Fruit fly (Drosophila melanogaster) whole organism, embryonic: ENCODE measurements around the gene CG14839.
A peak's percentile ranks its signal among the peaks of the same experiment; 100 is the strongest.

Source experiments
- Ada2b ChIP-seq: fragments of 200-800 bp; sonication (Bioruptor generic); IDR thresholded peaks from 2 replicates; pipeline ENCODE4 v1.3.6; 2022; ENCODE audit warnings: missing biosample characterization, missing genetic modification characterization
- Atf-2 ChIP-seq: fragments of 200-800 bp; sonication (Bioruptor generic); optimal IDR thresholded peaks from 2 replicates; lab custom pipeline; 2016; ENCODE audit warnings: missing biosample characterization, missing genetic modification characterization
- CG10274 ChIP-seq: fragments of 200-800 bp; sonication (Bioruptor generic); optimal IDR thresholded peaks from 3 replicates; lab custom pipeline; 2017; ENCODE audit warnings: missing biosample characterization, mild to moderate bottlenecking, missing genetic modification characterization
- CG10654 ChIP-seq: fragments of 200-800 bp; sonication (Bioruptor generic); optimal IDR thresholded peaks from 2 replicates; lab custom pipeline; 2016; ENCODE audit warnings: missing biosample characterization, missing genetic modification characterization
- CG10959 ChIP-seq: fragments of 200-800 bp; sonication (Bioruptor generic); IDR thresholded peaks from 2 replicates; pipeline ENCODE4 v1.3.6; 2022; ENCODE audit warnings: missing biosample characterization, missing genetic modification characterization
- CG11093 ChIP-seq: fragments of 200-800 bp; sonication (Bioruptor generic); IDR thresholded peaks from 3 replicates; pipeline ENCODE4 v1.3.6; 2022; ENCODE audit warnings: missing biosample characterization, missing genetic modification characterization
- CG12659 ChIP-seq: fragments of 200-800 bp; sonication (Bioruptor generic); optimal IDR thresholded peaks from 3 replicates; lab custom pipeline; 2017; ENCODE audit warnings: mild to moderate bottlenecking, missing biosample characterization, missing genetic modification reagents, missing genetic modification characterization
- CG13123 ChIP-seq: fragments of 200-800 bp; sonication (Bioruptor generic); optimal IDR thresholded peaks from 2 replicates; lab custom pipeline; 2016; ENCODE audit warnings: missing biosample characterization, missing genetic modification characterization
- CG13894 ChIP-seq: fragments of 200-800 bp; sonication (Bioruptor generic); optimal IDR thresholded peaks from 3 replicates; lab custom pipeline; 2018; ENCODE audit warnings: missing biosample characterization, mild to moderate bottlenecking, missing genetic modification characterization, moderate library complexity
- CG14014 ChIP-seq: fragments of 200-800 bp; sonication (Bioruptor generic); IDR thresholded peaks from 2 replicates; pipeline ENCODE4 v1.3.6; 2022; ENCODE audit warnings: missing biosample characterization, missing genetic modification characterization
- CG16815 ChIP-seq: fragments of 200-800 bp; sonication (Bioruptor generic); optimal IDR thresholded peaks from 3 replicates; lab custom pipeline; 2017; ENCODE audit warnings: missing biosample characterization, mild to moderate bottlenecking, missing genetic modification characterization
- CG16863 ChIP-seq: fragments of 200-800 bp; sonication (Bioruptor generic); optimal IDR thresholded peaks from 3 replicates; lab custom pipeline; 2016; ENCODE audit warnings: missing biosample characterization, missing genetic modification characterization
- CG3065 ChIP-seq: fragments of 200-800 bp; sonication (Bioruptor generic); optimal IDR thresholded peaks from 2 replicates; lab custom pipeline; 2016; ENCODE audit warnings: missing biosample characterization, missing genetic modification characterization
- CG4328 ChIP-seq: fragments of 200-800 bp; sonication (Bioruptor generic); optimal IDR thresholded peaks from 3 replicates; lab custom pipeline; 2017; ENCODE audit warnings: missing biosample characterization, missing genetic modification reagents, missing genetic modification characterization
- CG43689 ChIP-seq: fragments of 200-800 bp; sonication (Bioruptor generic); IDR thresholded peaks from 2 replicates; pipeline ENCODE4 v1.3.6; 2022; ENCODE audit warnings: missing biosample characterization, missing genetic modification characterization
- CG6791 ChIP-seq: fragments of 200-800 bp; sonication (Bioruptor generic); IDR thresholded peaks from 3 replicates; pipeline ENCODE4 v1.3.6; 2022; ENCODE audit warnings: missing biosample characterization, missing genetic modification characterization; ENCODE audit not compliant: partially characterized antibody
- CG8290 ChIP-seq, 3 experiments: fragments of 200-800 bp; sonication (Bioruptor generic); optimal IDR thresholded peaks; 2 replicates each; lab custom pipeline; 2016 to 2019; ENCODE audit warnings: missing biosample characterization in 3 of 3, missing genetic modification characterization in 3 of 3, mild to moderate bottlenecking in 2 of 3, moderate library complexity in 1 of 3
- CG9797 ChIP-seq: fragments of 200-800 bp; sonication (Bioruptor generic); optimal IDR thresholded peaks from 3 replicates; lab custom pipeline; 2018; ENCODE audit warnings: missing biosample characterization, mild to moderate bottlenecking, missing genetic modification characterization
- Dll ChIP-seq: fragments of 200-800 bp; sonication (Bioruptor generic); IDR thresholded peaks from 4 replicates; pipeline ENCODE4 v1.3.6; 2022; ENCODE audit warnings: missing biosample characterization, missing genetic modification characterization; ENCODE audit not compliant: partially characterized antibody
- Ets65A ChIP-seq: fragments of 200-800 bp; sonication (Bioruptor generic); peaks from one replicate; lab custom pipeline; 2016; ENCODE audit warnings: missing biosample characterization, missing genetic modification characterization
- HLH4C ChIP-seq: fragments of 200-800 bp; sonication (Bioruptor generic); IDR thresholded peaks from 3 replicates; pipeline ENCODE4 v1.3.6; 2022; ENCODE audit warnings: missing biosample characterization, missing genetic modification characterization; ENCODE audit not compliant: partially characterized antibody
- HLHmδ ChIP-seq: fragments of 200-800 bp; sonication (Bioruptor generic); optimal IDR thresholded peaks from 2 replicates; lab custom pipeline; 2018; ENCODE audit warnings: missing biosample characterization, mild to moderate bottlenecking, missing genetic modification characterization, moderate library complexity
- Hand ChIP-seq: fragments of 200-800 bp; sonication (Bioruptor generic); optimal IDR thresholded peaks from 2 replicates; lab custom pipeline; 2017; ENCODE audit warnings: mild to moderate bottlenecking, missing biosample characterization, missing genetic modification reagents, missing genetic modification characterization
- Hmx ChIP-seq: fragments of 200-800 bp; sonication (Bioruptor generic); optimal IDR thresholded peaks from 2 replicates; lab custom pipeline; 2016; ENCODE audit warnings: missing biosample characterization, missing genetic modification characterization
- Lhr ChIP-seq: fragments of 200-800 bp; sonication (Bioruptor generic); optimal IDR thresholded peaks from 3 replicates; lab custom pipeline; 2017; ENCODE audit warnings: mild to moderate bottlenecking, missing biosample characterization, missing genetic modification reagents, missing genetic modification characterization
- Lim3 ChIP-seq: fragments of 200-800 bp; sonication (Bioruptor generic); IDR thresholded peaks from 2 replicates; pipeline ENCODE4 v1.3.6; 2022; ENCODE audit warnings: missing biosample characterization, missing genetic modification characterization
- NC2α ChIP-seq: fragments of 200-800 bp; sonication (Bioruptor generic); optimal IDR thresholded peaks from 2 replicates; lab custom pipeline; 2016; ENCODE audit warnings: missing biosample characterization, missing genetic modification characterization
- Nf-YA ChIP-seq: fragments of 200-800 bp; sonication (Bioruptor generic); IDR thresholded peaks from 2 replicates; pipeline ENCODE4 v1.3.6; 2022; ENCODE audit warnings: missing biosample characterization, missing genetic modification characterization
- Nf-YB ChIP-seq: fragments of 200-800 bp; sonication (Bioruptor generic); optimal IDR thresholded peaks from 3 replicates; lab custom pipeline; 2019; ENCODE audit warnings: missing biosample characterization, mild to moderate bottlenecking, missing genetic modification characterization, moderate library complexity
- Optix ChIP-seq: fragments of 200-800 bp; sonication (Bioruptor generic); IDR thresholded peaks from 3 replicates; pipeline ENCODE4 v1.3.6; 2022; ENCODE audit warnings: missing biosample characterization, missing genetic modification characterization
- Rfx ChIP-seq: fragments of 200-800 bp; sonication (Bioruptor generic); IDR thresholded peaks from 2 replicates; pipeline ENCODE4 v1.3.6; 2022; ENCODE audit warnings: missing biosample characterization, missing genetic modification characterization
- Scr ChIP-seq: fragments of 200-800 bp; sonication (Bioruptor generic); IDR thresholded peaks from 2 replicates; pipeline ENCODE4 v1.3.6; 2022; ENCODE audit warnings: missing biosample characterization, missing genetic modification characterization; ENCODE audit not compliant: partially characterized antibody
- Side ChIP-seq: fragments of 200-800 bp; sonication (Bioruptor generic); optimal IDR thresholded peaks from 2 replicates; lab custom pipeline; 2016; ENCODE audit warnings: missing biosample characterization, missing genetic modification characterization
- TFAM ChIP-seq: fragments of 200-800 bp; sonication (Bioruptor generic); optimal IDR thresholded peaks from 2 replicates; lab custom pipeline; 2017; ENCODE audit warnings: missing biosample characterization, missing genetic modification characterization, inconsistent platforms
- ac ChIP-seq: fragments of 200-800 bp; sonication (Bioruptor generic); optimal IDR thresholded peaks from 3 replicates; lab custom pipeline; 2017; ENCODE audit warnings: missing biosample characterization, mild to moderate bottlenecking, missing genetic modification characterization
- ara ChIP-seq: fragments of 200-800 bp; sonication (Bioruptor generic); IDR thresholded peaks from 2 replicates; pipeline ENCODE4 v1.3.6; 2022; ENCODE audit warnings: missing biosample characterization, missing genetic modification characterization
- br ChIP-seq: fragments of >200 bp; optimal IDR thresholded peaks from 2 replicates; lab custom pipeline; 2017
- cad ChIP-seq: fragments of >200 bp; optimal IDR thresholded peaks from 2 replicates; lab custom pipeline; 2017; ENCODE audit warnings: missing biosample characterization, missing genetic modification characterization
- crp ChIP-seq, 2 experiments: fragments of 200-800 bp; sonication (Bioruptor generic); optimal IDR thresholded peaks; 2 replicates in 1 of 2; 3 replicates in 1 of 2; lab custom pipeline; 2017; ENCODE audit warnings: missing biosample characterization in 2 of 2, missing genetic modification characterization in 2 of 2, mild to moderate bottlenecking in 1 of 2, moderate library complexity in 1 of 2
- fd96Cb ChIP-seq: fragments of 200-800 bp; sonication (Bioruptor generic); optimal IDR thresholded peaks from 2 replicates; lab custom pipeline; 2018; ENCODE audit warnings: missing biosample characterization, mild to moderate bottlenecking, missing genetic modification characterization, moderate library complexity
- hbn ChIP-seq: fragments of 200-800 bp; sonication (Bioruptor generic); IDR thresholded peaks from 2 replicates; pipeline ENCODE4 v1.3.6; 2022; ENCODE audit warnings: missing biosample characterization, missing genetic modification characterization; ENCODE audit not compliant: partially characterized antibody
- hth ChIP-seq: fragments of >200 bp; optimal IDR thresholded peaks from 2 replicates; lab custom pipeline; 2017; ENCODE audit warnings: inconsistent platforms
- kni ChIP-seq: fragments of 200-800 bp; sonication (Bioruptor generic); optimal IDR thresholded peaks from 3 replicates; lab custom pipeline; 2017; ENCODE audit warnings: mild to moderate bottlenecking, missing biosample characterization, missing genetic modification reagents, missing genetic modification characterization
- lbe ChIP-seq: fragments of 200-800 bp; sonication (Bioruptor generic); optimal IDR thresholded peaks from 2 replicates; lab custom pipeline; 2016; ENCODE audit warnings: missing biosample characterization, mild to moderate bottlenecking, missing genetic modification characterization
- lola ChIP-seq, 3 experiments: fragments of >200 bp in 2 of 3; fragments of 200-800 bp in 1 of 3; sonication (Bioruptor generic) in 1 of 3; optimal IDR thresholded peaks; 2 replicates each; lab custom pipeline; 2017 to 2019; ENCODE audit warnings: missing biosample characterization in 3 of 3, missing genetic modification characterization in 3 of 3, mild to moderate bottlenecking in 1 of 3, moderate library complexity in 1 of 3
- nerfin-2 ChIP-seq: fragments of 200-800 bp; sonication (Bioruptor generic); IDR thresholded peaks from 2 replicates; pipeline ENCODE4 v1.3.6; 2022; ENCODE audit warnings: missing biosample characterization, missing genetic modification characterization; ENCODE audit not compliant: partially characterized antibody
- pho ChIP-seq: fragments of 200-800 bp; sonication (Bioruptor generic); optimal IDR thresholded peaks from 2 replicates; lab custom pipeline; 2016; ENCODE audit warnings: missing biosample characterization, missing genetic modification characterization
- phol ChIP-seq: fragments of 200-800 bp; sonication (Bioruptor generic); optimal IDR thresholded peaks from 3 replicates; lab custom pipeline; 2018; ENCODE audit warnings: missing biosample characterization, mild to moderate bottlenecking, missing genetic modification characterization, moderate library complexity
- salm ChIP-seq: fragments of 200-800 bp; sonication (Bioruptor generic); optimal IDR thresholded peaks from 2 replicates; lab custom pipeline; 2018; ENCODE audit warnings: missing biosample characterization, mild to moderate bottlenecking, missing genetic modification characterization
- stwl ChIP-seq: fragments of 200-800 bp; sonication (Bioruptor generic); optimal IDR thresholded peaks from 3 replicates; lab custom pipeline; 2018; ENCODE audit warnings: missing biosample characterization, mild to moderate bottlenecking, missing genetic modification characterization, moderate library complexity

The CG14839 gene

DNA sequence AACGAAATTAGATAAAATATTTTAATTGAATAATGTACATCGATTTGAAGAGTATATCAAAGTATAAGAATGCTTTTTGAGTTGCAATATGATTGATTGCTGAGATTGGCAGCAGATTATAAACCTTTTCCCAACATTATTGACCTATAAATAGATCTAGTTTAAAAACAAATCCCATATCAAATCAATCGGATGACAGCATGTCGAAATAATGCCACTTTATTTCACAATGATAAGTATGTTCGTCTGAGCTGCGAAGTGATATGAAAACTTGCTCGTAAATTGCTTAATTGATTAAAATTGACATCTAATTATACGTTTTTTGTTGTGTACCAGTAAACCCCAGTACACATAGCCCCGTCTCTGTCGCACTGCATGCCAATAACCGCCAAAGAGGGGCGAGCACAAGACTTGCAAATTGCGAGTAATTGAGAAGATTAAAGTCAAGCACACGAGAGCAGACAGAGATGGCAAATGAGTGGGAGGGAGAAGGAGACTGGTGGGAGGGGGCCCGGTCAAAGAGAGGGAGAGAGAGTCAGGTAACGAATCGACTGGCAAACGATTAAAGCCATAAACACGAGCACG lies 20.9 kb downstream of the CG14839 start (continued):
- TF ChIP-seq Nf-YA (GFP tag; lab: Robert Waterston, UW) = no peak
- TF ChIP-seq crp (GFP tag; optimal IDR thresholded peaks at IDR 0.05; lab: Kevin White, UChicago) = no peak
- TF ChIP-seq ara (GFP tag; lab: Robert Waterston, UW) = no peak
- TF ChIP-seq Side (GFP tag; lab: Kevin White, UChicago) = no peak
- no peak for TF ChIP-seq salm (tag; lab: Kevin White, UChicago)
- TF ChIP-seq CG11093 = no peak
- no peak for TF ChIP-seq br (lab: Kevin White, UChicago)
- no peak for TF ChIP-seq CG9797
- TF ChIP-seq Scr (GFP tag; lab: Robert Waterston, UW) = no peak
- TF ChIP-seq Atf-2 (GFP tag; lab: Kevin White, UChicago) = peak; percentile 61
- no peak for TF ChIP-seq CG14014
- TF ChIP-seq Lim3 (GFP tag; lab: Robert Waterston, UW) = no peak
- TF ChIP-seq CG10959 (GFP tag; lab: Robert Waterston, UW) = no peak
- TF ChIP-seq TFAM (GFP tag; lab: Kevin White, UChicago) = no peak
- TF ChIP-seq CG10274 (GFP tag; lab: Kevin White, UChicago) = no peak
- TF ChIP-seq Nf-YB (GFP tag; lab: Kevin White, UChicago) = no peak
- TF ChIP-seq Hmx = peak; percentile 6
- TF ChIP-seq kni (GFP tag; lab: Kevin White, UChicago) = no peak
- no peak for TF ChIP-seq CG13894 (tag; lab: Kevin White, UChicago)
- TF ChIP-seq HLHmδ (GFP tag; lab: Kevin White, UChicago) = no peak
- peak; percentile 68 for TF ChIP-seq lbe
- no peak for TF ChIP-seq hth (lab: Kevin White, UChicago)
- no peak for TF ChIP-seq CG3065 (GFP tag; lab: Kevin White, UChicago)
- TF ChIP-seq Ada2b (GFP tag; lab: Robert Waterston, UW) = no peak
- peak; percentile 10 for TF ChIP-seq CG16815 (GFP tag; lab: Kevin White, UChicago)
- no peak for TF ChIP-seq CG10654 (GFP tag; lab: Kevin White, UChicago)
- no peak for TF ChIP-seq fd96Cb (tag; lab: Kevin White, UChicago)
- TF ChIP-seq NC2α (GFP tag; lab: Kevin White, UChicago) = no peak
- TF ChIP-seq Lhr (GFP tag; lab: Kevin White, UChicago) = no peak
- TF ChIP-seq Ets65A (GFP tag; lab: Kevin White, UChicago) = peak; percentile 79
- TF ChIP-seq nerfin-2 (GFP tag; lab: Robert Waterston, UW) = no peak
- no peak for TF ChIP-seq lola (GFP tag; optimal IDR thresholded peaks at IDR 0.05; lab: Kevin White, UChicago)
- no peak for TF ChIP-seq stwl (tag; lab: Kevin White, UChicago)
- no peak for TF ChIP-seq ac (GFP tag; lab: Kevin White, UChicago)
- TF ChIP-seq Rfx (GFP tag; lab: Robert Waterston, UW) = no peak
- TF ChIP-seq CG13123 (GFP tag; lab: Kevin White, UChicago) = no peak
- TF ChIP-seq phol = peak; percentile 34
- no peak for TF ChIP-seq Dll (GFP tag; lab: Robert Waterston, UW)
- no peak for TF ChIP-seq CG4328 (GFP tag; lab: Kevin White, UChicago)
- no peak for TF ChIP-seq CG8290 (GFP tag; optimal IDR thresholded peaks at IDR 0.05; lab: Kevin White, UChicago)
- TF ChIP-seq CG8290 (tag; optimal IDR thresholded peaks at IDR 0.05; lab: Kevin White, UChicago) = peak in 1 of 2 experiments; percentile 71
- peak; percentile 23 for TF ChIP-seq pho (GFP tag; lab: Kevin White, UChicago)
- TF ChIP-seq CG16863 (GFP tag; lab: Kevin White, UChicago) = peak; percentile 16
- peak; percentile 11 for TF ChIP-seq Hand
- TF ChIP-seq CG12659 (GFP tag; lab: Kevin White, UChicago) = no peak
- no peak for TF ChIP-seq HLH4C (GFP tag; lab: Robert Waterston, UW)
- TF ChIP-seq Optix (GFP tag; lab: Robert Waterston, UW) = no peak
- no peak for TF ChIP-seq hbn
- TF ChIP-seq cad = peak; percentile 30
- no peak for TF ChIP-seq CG6791 (GFP tag; lab: Robert Waterston, UW)
- no peak for TF ChIP-seq CG43689
